Worm (Caenorhabditis elegans): ENCODE data around the gene dpy-9.

The dpy-9 gene

ce11 chrIV:294737-295136, 35.7 kb upstream of the dpy-9 start:
- TF ChIP-seq elt-4 (tag; optimal IDR thresholded peaks at IDR 0.05) (no peak), odd-2 (tag; optimal IDR thresholded peaks at IDR 0.05) (no peak), nhr-232 (tag; optimal IDR thresholded peaks at IDR 0.05) (no peak), ttx-3 (tag; optimal IDR thresholded peaks at IDR 0.05) (no peak), F13H6.1 (tag; optimal IDR thresholded peaks at IDR 0.05) (no peak), ceh-31 (tag; optimal IDR thresholded peaks at IDR 0.05) (no peak), K02D7.2 (tag; optimal IDR thresholded peaks at IDR 0.05) (no peak), ceh-18 (tag; optimal IDR thresholded peaks at IDR 0.05) (no peak), rnt-1 (tag; optimal IDR thresholded peaks at IDR 0.05) (no peak), C38D4.7 (GFP tag; optimal IDR thresholded peaks at IDR 0.05) (no peak), hlh-30 (tag; optimal IDR thresholded peaks at IDR 0.05; ENCODE audit: insufficient read depth) (no peak), dve-1 (tag; optimal IDR thresholded peaks at IDR 0.05) (no peak), tbx-7 (tag; optimal IDR thresholded peaks at IDR 0.05) (no peak), ceh-14 (tag; optimal IDR thresholded peaks at IDR 0.05) (no peak), elt-2 (tag; optimal IDR thresholded peaks at IDR 0.05) (no peak), K09A11.1 (tag; optimal IDR thresholded peaks at IDR 0.05; ENCODE audit: insufficient read depth) (no peak)

DNA sequence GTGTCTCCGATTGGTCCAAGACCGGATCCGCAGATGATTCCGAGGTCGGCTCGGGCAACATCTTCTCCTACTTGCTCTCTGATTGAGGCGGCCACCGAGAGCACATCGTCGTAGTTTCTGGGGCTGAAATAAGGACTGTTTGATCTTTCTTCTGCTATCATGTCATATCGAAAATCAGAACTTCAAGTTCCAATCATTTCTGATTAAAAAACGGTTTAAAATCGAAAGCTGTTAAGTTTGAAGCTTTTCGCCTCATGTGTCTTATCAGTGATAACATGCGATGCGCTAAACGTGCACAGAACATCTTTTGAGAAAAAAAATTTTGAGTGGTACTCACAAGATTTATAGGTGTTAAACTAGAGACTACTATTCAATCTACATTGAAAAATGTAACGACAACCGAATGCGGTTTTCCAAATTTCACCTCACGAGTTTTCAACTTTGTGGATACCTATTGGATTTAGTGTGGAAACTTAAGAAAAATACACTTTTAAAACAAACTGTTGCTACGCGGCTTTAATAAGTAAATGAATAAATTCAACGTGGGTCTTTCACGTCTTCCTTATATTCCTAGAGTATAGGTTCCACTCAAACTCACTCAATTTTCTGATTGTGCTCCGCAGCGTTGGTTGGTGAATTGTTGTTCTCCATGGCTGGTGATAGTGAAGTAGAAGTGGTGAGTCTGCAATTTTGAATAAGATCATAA, 35.1 kb upstream of the dpy-9 start:
- no peak for TF ChIP-seq fax-1 (tag; optimal IDR thresholded peaks at IDR 0.05)
- TF ChIP-seq ttx-3 (tag; optimal IDR thresholded peaks at IDR 0.05) = no peak
- TF ChIP-seq gmeb-2 (tag; optimal IDR thresholded peaks at IDR 0.05) = no peak
- no peak for TF ChIP-seq ceh-31 (tag; optimal IDR thresholded peaks at IDR 0.05)
- no peak for TF ChIP-seq odd-2 (tag; optimal IDR thresholded peaks at IDR 0.05)
- TF ChIP-seq tbx-2 (tag; optimal IDR thresholded peaks at IDR 0.05) = no peak
- no peak for TF ChIP-seq fkh-10 (GFP tag; optimal IDR thresholded peaks at IDR 0.05)
- no peak for TF ChIP-seq sox-2 (GFP tag; IDR thresholded peaks at IDR 0.05)
- TF ChIP-seq K09A11.1 (tag; optimal IDR thresholded peaks at IDR 0.05; ENCODE audit: insufficient read depth) = no peak
- no peak for TF ChIP-seq ceh-6 (GFP tag; optimal IDR thresholded peaks at IDR 0.05)
- no peak for TF ChIP-seq lin-11 (tag; optimal IDR thresholded peaks at IDR 0.05)
- TF ChIP-seq ceh-24 (tag; optimal IDR thresholded peaks at IDR 0.05) = no peak
- no peak for TF ChIP-seq ref-2 (tag; optimal IDR thresholded peaks at IDR 0.05)
- no peak for TF ChIP-seq npax-4 (tag; optimal IDR thresholded peaks at IDR 0.05)

ce11 chrIV:293163-293755, 34.3 kb upstream of the dpy-9 start:
- TF ChIP-seq unc-42 (tag; optimal IDR thresholded peaks at IDR 0.05) (no peak), ceh-31 (tag; optimal IDR thresholded peaks at IDR 0.05) (no peak), F13H6.1 (tag; optimal IDR thresholded peaks at IDR 0.05) (no peak), fkh-10 (GFP tag; optimal IDR thresholded peaks at IDR 0.05) (no peak), nhr-11 (tag; optimal IDR thresholded peaks at IDR 0.05) (no peak), ceh-22 (tag; optimal IDR thresholded peaks at IDR 0.05) (no peak)

DNA sequence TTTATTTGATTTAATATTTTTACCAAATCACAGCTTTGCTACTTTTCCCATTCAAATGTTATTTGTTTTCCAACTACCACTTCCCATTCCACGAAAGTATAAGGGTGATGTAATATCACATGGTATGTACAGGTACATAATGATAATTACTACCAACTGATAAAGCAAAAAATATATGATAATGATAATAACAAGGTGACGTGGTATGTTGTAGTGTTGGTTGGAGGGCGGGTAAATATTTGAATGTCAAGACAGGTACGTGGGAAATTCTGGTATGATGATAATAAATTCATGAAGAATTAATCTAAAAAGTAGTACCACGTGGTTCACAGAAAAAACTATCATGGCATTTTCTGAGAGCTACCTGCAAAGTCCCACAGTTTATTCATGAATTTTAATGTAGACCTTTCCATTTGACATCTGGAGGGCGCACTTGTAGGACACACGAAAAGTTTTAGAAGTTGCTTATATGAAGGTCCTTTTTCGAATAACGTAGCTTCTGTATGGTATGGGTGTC, 32.9 kb upstream of the dpy-9 start:
- TF ChIP-seq pqm-1 (tag; optimal IDR thresholded peaks at IDR 0.05) (peak; percentile 18), elt-2 (tag; optimal IDR thresholded peaks at IDR 0.05) (peak; percentile 95), elt-4 (tag; optimal IDR thresholded peaks at IDR 0.05) (no peak)

- TF ChIP-seq rnt-1 (tag; optimal IDR thresholded peaks at IDR 0.05) = no peak
- TF ChIP-seq ceh-34 (tag; optimal IDR thresholded peaks at IDR 0.05) = no peak
- no peak for TF ChIP-seq elt-4 (tag; optimal IDR thresholded peaks at IDR 0.05)
- TF ChIP-seq ceh-9 (tag; optimal IDR thresholded peaks at IDR 0.05) = no peak
Observed at ce11 chrIV:291356-291755, 32.4 kb upstream of the dpy-9 start, which contains the start of gene T21D12.7. T21D12.7 (minus strand) TSS chrIV:291456.

All from whole organism, late embryonic.